Worm (Caenorhabditis elegans): ENCODE results near the gene C33G3.6.

C33G3.6 gene

DNA sequence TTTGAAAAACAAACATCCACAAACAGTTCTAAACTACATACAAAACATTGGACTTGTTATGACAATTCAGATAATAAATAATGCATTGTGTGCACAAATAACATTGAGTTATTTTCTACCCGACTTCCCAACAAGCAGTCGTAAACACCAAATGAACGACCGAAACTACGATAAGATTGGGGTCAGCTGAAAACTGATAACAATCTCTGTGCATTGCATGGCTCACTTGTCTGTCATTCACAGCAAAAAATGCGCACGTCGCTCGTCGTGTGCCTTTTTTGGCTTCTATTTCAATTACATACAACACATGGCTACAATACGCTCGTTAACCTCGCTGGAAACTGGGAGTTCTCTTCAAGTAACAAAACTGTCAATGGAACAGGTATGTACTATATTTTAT lies 13.2 kb downstream of the C33G3.6 start, which contains the start of gene C33G3.4:
C33G3.4 (plus strand) TSS at position 213 of the 400 bp plus-strand sequence.
- TF ChIP-seq ceh-28 (tag; optimal IDR thresholded peaks at IDR 0.05) (no peak), ama-1 (optimal IDR thresholded peaks at IDR 0.05) (no peak), lsy-12 (tag; optimal IDR thresholded peaks at IDR 0.05) (no peak), pqm-1 (tag; optimal IDR thresholded peaks at IDR 0.05) (peak; percentile 79), elt-2 (tag; optimal IDR thresholded peaks at IDR 0.05) (peak; percentile 91), pha-4 (tag; optimal IDR thresholded peaks at IDR 0.05) (peak; percentile 36), lin-39 (tag; optimal IDR thresholded peaks at IDR 0.05) (no peak)

DNA sequence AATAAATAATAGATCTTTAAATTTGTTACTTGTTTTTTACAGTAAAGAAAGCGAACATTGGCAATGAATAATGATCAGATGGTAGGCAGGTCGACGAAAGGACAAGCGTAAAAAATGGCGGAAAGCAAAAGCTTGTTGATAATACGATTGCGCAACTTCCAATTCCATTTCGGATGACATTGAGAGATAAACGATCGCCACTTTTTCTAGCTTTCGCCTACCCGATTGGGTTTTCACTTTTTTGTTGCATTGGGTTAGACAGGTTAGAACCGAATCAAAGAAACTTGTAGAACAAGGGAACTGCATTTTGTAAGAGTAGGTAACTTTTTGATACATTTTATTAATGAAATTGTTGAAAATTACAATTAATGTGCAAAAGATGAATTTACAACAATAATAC lies 14.6 kb downstream of the C33G3.6 start:
- TF ChIP-seq pqm-1 (tag; optimal IDR thresholded peaks at IDR 0.05) = no peak
- TF ChIP-seq ztf-11 (tag; optimal IDR thresholded peaks at IDR 0.05) = no peak
- TF ChIP-seq aly-2 (tag; optimal IDR thresholded peaks at IDR 0.05) = no peak
- peak; percentile 82 for TF ChIP-seq nhr-25 (tag; optimal IDR thresholded peaks at IDR 0.05)

DNA sequence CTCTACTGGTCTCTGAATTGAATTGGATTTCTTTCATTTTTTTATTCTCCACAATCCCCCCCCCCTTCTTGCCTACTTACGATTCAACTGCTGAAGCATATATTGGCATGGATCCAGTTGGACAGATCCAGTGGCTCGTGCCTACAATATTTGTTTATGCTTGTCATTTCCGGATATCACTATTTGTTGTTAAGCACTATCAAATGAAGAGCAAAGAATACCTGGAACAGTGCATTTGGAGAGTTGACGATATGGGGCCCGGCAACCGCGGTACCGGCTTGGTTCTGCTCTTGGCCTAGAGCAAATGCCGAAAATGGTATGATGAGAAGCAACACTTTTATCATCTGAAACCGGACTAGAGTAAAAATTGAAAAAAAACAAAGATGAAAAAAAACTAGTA lies 16.5 kb downstream of the C33G3.6 start, which contains the start of gene lgc-21:
lgc-21 (minus strand) TSS at position 344 of the 400 bp plus-strand sequence.
- no peak for TF ChIP-seq nhr-25 (tag; optimal IDR thresholded peaks at IDR 0.05)
- TF ChIP-seq mml-1 (tag; optimal IDR thresholded peaks at IDR 0.05) = no peak
- TF ChIP-seq jun-1 (tag; optimal IDR thresholded peaks at IDR 0.05) = no peak
- TF ChIP-seq lin-15B (tag; optimal IDR thresholded peaks at IDR 0.05) = no peak
- no peak for TF ChIP-seq ceh-9 (tag; optimal IDR thresholded peaks at IDR 0.05)
- TF ChIP-seq elt-2 (tag; optimal IDR thresholded peaks at IDR 0.05) = no peak
- no peak for TF ChIP-seq skn-1 (tag; optimal IDR thresholded peaks at IDR 0.05)
- no peak for TF ChIP-seq nfya-1 (tag; optimal IDR thresholded peaks at IDR 0.05; ENCODE audit: insufficient read depth)
- TF ChIP-seq nhr-43 (tag; optimal IDR thresholded peaks at IDR 0.05; ENCODE audit: poor library complexity, severe bottlenecking) = no peak
- no peak for TF ChIP-seq ZK546.5 (tag; optimal IDR thresholded peaks at IDR 0.05)
- no peak for TF ChIP-seq snpc-4 (tag; optimal IDR thresholded peaks at IDR 0.05)
- TF ChIP-seq unc-39 (tag; optimal IDR thresholded peaks at IDR 0.05) = no peak
- no peak for TF ChIP-seq tbx-2 (tag; optimal IDR thresholded peaks at IDR 0.05)
- TF ChIP-seq mdl-1 (tag; optimal IDR thresholded peaks at IDR 0.05) = no peak
- no peak for TF ChIP-seq nhr-67 (tag; optimal IDR thresholded peaks at IDR 0.05)
- no peak for TF ChIP-seq elt-1 (tag; optimal IDR thresholded peaks at IDR 0.05)
- TF ChIP-seq nhr-237 (tag; optimal IDR thresholded peaks at IDR 0.05) = no peak

DNA sequence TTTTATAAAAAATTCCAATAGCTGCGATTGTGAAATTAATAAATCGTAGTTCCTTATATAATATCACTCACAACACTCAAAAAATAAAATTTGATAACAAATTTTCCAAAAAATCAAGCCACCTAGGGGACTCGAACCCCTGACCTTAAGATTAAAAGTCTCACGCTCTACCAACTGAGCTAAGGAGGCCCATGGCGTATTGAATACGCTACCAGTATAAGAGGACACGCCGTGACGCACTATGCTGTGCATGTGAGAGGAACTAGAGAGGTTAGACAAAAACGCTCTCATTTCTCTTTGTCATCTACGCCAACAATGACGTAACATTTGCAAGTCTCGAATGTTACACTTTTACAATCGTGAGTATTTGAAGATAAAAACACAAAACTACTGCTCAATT lies 20.3 kb downstream of the C33G3.6 start:
- TF ChIP-seq nhr-23 (tag; optimal IDR thresholded peaks at IDR 0.05) = peak; percentile 75
- TF ChIP-seq nhr-76 (tag; optimal IDR thresholded peaks at IDR 0.05) = peak; percentile 71
- peak; percentile 84 for TF ChIP-seq skn-1 (tag; optimal IDR thresholded peaks at IDR 0.05)
- TF ChIP-seq zag-1 (tag; optimal IDR thresholded peaks at IDR 0.05) = no peak
- TF ChIP-seq unc-39 (tag; optimal IDR thresholded peaks at IDR 0.05) = no peak
- TF ChIP-seq snpc-4 (tag; optimal IDR thresholded peaks at IDR 0.05) = peak; percentile 57
- peak; percentile 72 for TF ChIP-seq nhr-11 (tag; optimal IDR thresholded peaks at IDR 0.05)
- peak; percentile 78 for TF ChIP-seq ztf-4 (tag; optimal IDR thresholded peaks at IDR 0.05)
- peak; percentile 33 for TF ChIP-seq elt-1 (tag; optimal IDR thresholded peaks at IDR 0.05)
- TF ChIP-seq aly-2 (tag; optimal IDR thresholded peaks at IDR 0.05) = no peak
- peak in 1 of 3 experiments; percentile 60 for TF ChIP-seq elt-3 (tag; optimal IDR thresholded peaks at IDR 0.05)
- TF ChIP-seq daf-12 (tag; optimal IDR thresholded peaks at IDR 0.05) = no peak
- peak; percentile 80 for TF ChIP-seq fkh-2 (tag; optimal IDR thresholded peaks at IDR 0.05)
- peak; percentile 29 for TF ChIP-seq sea-2 (GFP tag; optimal IDR thresholded peaks at IDR 0.05)
- peak; percentile 53 for TF ChIP-seq pqm-1 (tag; optimal IDR thresholded peaks at IDR 0.05)
- no peak for TF ChIP-seq nhr-12 (tag; optimal IDR thresholded peaks at IDR 0.05)
- peak; percentile 88 for TF ChIP-seq ceh-82 (tag; optimal IDR thresholded peaks at IDR 0.05)
- TF ChIP-seq pha-4 (tag; optimal IDR thresholded peaks at IDR 0.05) = peak; percentile 88
- no peak for TF ChIP-seq mml-1 (tag; optimal IDR thresholded peaks at IDR 0.05)
- TF ChIP-seq mdl-1 (tag; optimal IDR thresholded peaks at IDR 0.05) = peak; percentile 44
- TF ChIP-seq hmg-11 (tag; optimal IDR thresholded peaks at IDR 0.05) = peak; percentile 94
- no peak for TF ChIP-seq ztf-11 (tag; optimal IDR thresholded peaks at IDR 0.05)
- peak; percentile 95 for TF ChIP-seq egl-5 (tag; optimal IDR thresholded peaks at IDR 0.05)
- peak; percentile 87 for TF ChIP-seq nhr-25 (tag; optimal IDR thresholded peaks at IDR 0.05)
- peak; percentile 51 for TF ChIP-seq egl-27 (tag; optimal IDR thresholded peaks at IDR 0.05)
- peak in 1 of 2 experiments; percentile 48 for TF ChIP-seq eor-1 (tag; optimal IDR thresholded peaks at IDR 0.05)
- peak; percentile 44 for TF ChIP-seq ceh-16 (tag; optimal IDR thresholded peaks at IDR 0.05)
- TF ChIP-seq nhr-237 (tag; optimal IDR thresholded peaks at IDR 0.05) = no peak
- TF ChIP-seq lin-39 (tag; optimal IDR thresholded peaks at IDR 0.05) = peak; percentile 35
- peak; percentile 61 for TF ChIP-seq R02D3.7 (tag; optimal IDR thresholded peaks at IDR 0.05)
- no peak for TF ChIP-seq nhr-28 (tag; optimal IDR thresholded peaks at IDR 0.05)
- TF ChIP-seq fos-1 (tag; optimal IDR thresholded peaks at IDR 0.05) = no peak
- TF ChIP-seq nhr-77 (tag; optimal IDR thresholded peaks at IDR 0.05) = peak; percentile 79
- TF ChIP-seq ceh-28 (tag; optimal IDR thresholded peaks at IDR 0.05) = peak; percentile 77
- TF ChIP-seq ceh-9 (tag; optimal IDR thresholded peaks at IDR 0.05) = no peak
- peak; percentile 77 for TF ChIP-seq nfya-1 (tag; optimal IDR thresholded peaks at IDR 0.05; ENCODE audit: insufficient read depth)
- TF ChIP-seq tbx-2 (tag; optimal IDR thresholded peaks at IDR 0.05) = peak; percentile 87
- no peak for TF ChIP-seq fkh-10 (GFP tag; optimal IDR thresholded peaks at IDR 0.05)
- TF ChIP-seq elt-2 (tag; optimal IDR thresholded peaks at IDR 0.05) = peak; percentile 72
